Worm (Caenorhabditis elegans) whole organism, young adult: ENCODE data around the gene fbxa-32.

Source experiments
- B0019.2 ChIP-seq: fragments of 200-800 bp; sonication (Bioruptor generic); conservative IDR thresholded peaks from 2 replicates; pipeline ENCODE4 v1.3.6; 2022; ENCODE audit warnings: missing genetic modification reagents, missing genetic modification characterization, missing compliant biosample characterization
- F33H1.4 ChIP-seq: fragments of 200-800 bp; sonication (Bioruptor generic); IDR thresholded peaks from 2 replicates; pipeline ENCODE4 v1.3.6; 2022; ENCODE audit warnings: missing genetic modification reagents, missing genetic modification characterization, missing compliant biosample characterization
- ama-1 ChIP-seq, 3 experiments: fragments of 150-350 bp in 1 of 3; sonication (generic microtip) in 2 of 3; optimal IDR thresholded peaks; 2 replicates each; lab custom pipeline; 2014 to 2018; ENCODE audit warnings: missing biosample characterization in 2 of 3, missing genetic modification characterization in 2 of 3, missing genetic modification reagents in 2 of 3
- egl-18 ChIP-seq: fragments of 200-800 bp; sonication (Bioruptor generic); IDR thresholded peaks from 2 replicates; pipeline ENCODE4 v1.3.6; 2022; ENCODE audit warnings: missing genetic modification reagents, missing genetic modification characterization, missing compliant biosample characterization
- hlh-12 ChIP-seq: sonication (generic microtip); optimal IDR thresholded peaks from 2 replicates; lab custom pipeline; 2016; ENCODE audit warnings: missing genetic modification characterization, missing compliant biosample characterization
- madf-10 ChIP-seq: sonication (generic microtip); optimal IDR thresholded peaks from 2 replicates; lab custom pipeline; 2016; ENCODE audit warnings: mild to moderate bottlenecking, missing genetic modification characterization, missing compliant biosample characterization
- madf-6 ChIP-seq: fragments of 200-800 bp; sonication (Bioruptor generic); IDR thresholded peaks from 2 replicates; pipeline ENCODE4 v1.3.6; 2022; ENCODE audit warnings: missing genetic modification reagents, missing genetic modification characterization, missing compliant biosample characterization
- mxl-1 ChIP-seq: sonication (generic microtip); optimal IDR thresholded peaks from 2 replicates; lab custom pipeline; 2016; ENCODE audit warnings: missing genetic modification characterization, missing compliant biosample characterization
- nhr-179 ChIP-seq: sonication (generic microtip); optimal IDR thresholded peaks from 2 replicates; lab custom pipeline; 2016; ENCODE audit warnings: mild to moderate bottlenecking, missing genetic modification characterization, missing compliant biosample characterization
- pha-4 ChIP-seq: fragments of 150-350 bp; sonication (generic microtip); optimal IDR thresholded peaks from 2 replicates; lab custom pipeline; 2014; ENCODE audit warnings: missing biosample characterization, missing genetic modification reagents, missing genetic modification characterization
- snpc-4 ChIP-seq, 5 experiments: fragments of 150-350 bp in 1 of 5; sonication (generic microtip) in 4 of 5; optimal IDR thresholded peaks; 2 replicates each; lab custom pipeline; 2014 to 2018; ENCODE audit warnings: missing genetic modification characterization in 5 of 5, missing biosample characterization in 3 of 5, antibody characterized with exemption in 2 of 5, mild to moderate bottlenecking in 2 of 5, missing compliant biosample characterization in 2 of 5, missing genotype in 2 of 5, moderate library complexity in 2 of 5, missing genetic modification reagents in 1 of 5
- unc-62 ChIP-seq: fragments of 150-350 bp; optimal IDR thresholded peaks from 2 replicates; lab custom pipeline; 2014; ENCODE audit warnings: missing biosample characterization, missing genetic modification reagents, missing genetic modification characterization

- TF ChIP-seq egl-18 (no peak), snpc-4 (GFP tag; optimal IDR thresholded peaks at IDR 0.05; lab: Kevin White, UChicago) (no peak), snpc-4 (tag; optimal IDR thresholded peaks at IDR 0.05; lab: Kevin White, UChicago) (no peak), unc-62 (no peak), madf-10 (tag; lab: Kevin White, UChicago) (no peak), nhr-179 (tag; lab: Kevin White, UChicago) (no peak), F33H1.4 (GFP tag; lab: Robert Waterston, UW) (no peak), hlh-12 (no peak), ama-1 (optimal IDR thresholded peaks at IDR 0.05; lab: Kevin White, UChicago) (no peak), ama-1 (GFP tag; optimal IDR thresholded peaks at IDR 0.05; lab: Kevin White, UChicago) (no peak), mxl-1 (tag; lab: Kevin White, UChicago) (no peak), B0019.2 (GFP tag; lab: Robert Waterston, UW) (no peak), madf-6 (no peak), pha-4 (tag; lab: Kevin White, UChicago) (no peak)
These were observed 45.2 kb upstream of the fbxa-32 start for ce11 chrIII:1314283-1314682.
